Fruit fly (Drosophila melanogaster) whole organism, embryonic: ENCODE data around the gene ova.

ENCODE experiments used
- Bteb2 ChIP-seq: fragments of 200-800 bp; sonication (Bioruptor generic); optimal IDR thresholded peaks from 2 replicates; lab custom pipeline; 2016; ENCODE audit warnings: missing biosample characterization, missing genetic modification characterization
- CG10209 ChIP-seq: fragments of 200-800 bp; sonication (Bioruptor generic); optimal IDR thresholded peaks from 3 replicates; lab custom pipeline; 2017; ENCODE audit warnings: missing biosample characterization, mild to moderate bottlenecking, missing genetic modification characterization, missing genetic modification reagents
- CG10959 ChIP-seq: fragments of 200-800 bp; sonication (Bioruptor generic); IDR thresholded peaks from 2 replicates; pipeline ENCODE4 v1.3.6; 2022; ENCODE audit warnings: missing biosample characterization, missing genetic modification characterization
- CG11398 ChIP-seq: fragments of 200-800 bp; sonication (Bioruptor generic); optimal IDR thresholded peaks from 2 replicates; lab custom pipeline; 2016; ENCODE audit warnings: missing biosample characterization, missing genetic modification characterization
- CG12219 ChIP-seq: fragments of 200-800 bp; sonication (Bioruptor generic); optimal IDR thresholded peaks from 3 replicates; lab custom pipeline; 2018; ENCODE audit warnings: missing biosample characterization, mild to moderate bottlenecking, missing genetic modification characterization
- CG13424 ChIP-seq: fragments of 200-800 bp; sonication (Bioruptor generic); optimal IDR thresholded peaks from 2 replicates; lab custom pipeline; 2019; ENCODE audit warnings: missing biosample characterization, mild to moderate bottlenecking, missing genetic modification characterization, moderate library complexity
- CG14965 ChIP-seq: fragments of 200-800 bp; sonication (Bioruptor generic); optimal IDR thresholded peaks from 2 replicates; lab custom pipeline; 2016; ENCODE audit warnings: missing biosample characterization, missing genetic modification characterization, borderline replicate concordance
- CG15696 ChIP-seq: fragments of 200-800 bp; sonication (Bioruptor generic); optimal IDR thresholded peaks from 2 replicates; lab custom pipeline; 2019; ENCODE audit warnings: missing biosample characterization, mild to moderate bottlenecking, missing genetic modification characterization, moderate library complexity
- CG2875 ChIP-seq: fragments of 200-800 bp; sonication (Bioruptor generic); optimal IDR thresholded peaks from 2 replicates; lab custom pipeline; 2017; ENCODE audit warnings: missing biosample characterization, mild to moderate bottlenecking, missing genetic modification characterization, missing genetic modification reagents
- CG32767 ChIP-seq: fragments of 200-800 bp; sonication (Bioruptor generic); IDR thresholded peaks from 2 replicates; pipeline ENCODE4 v1.3.6; 2022; ENCODE audit warnings: missing biosample characterization, missing genetic modification characterization
- CG3726 ChIP-seq: fragments of 200-800 bp; sonication (Bioruptor generic); IDR thresholded peaks from 3 replicates; pipeline ENCODE4, ENCODE4 v1.3.6; 2022; ENCODE audit warnings: missing biosample characterization, missing genetic modification characterization
- CG42726 ChIP-seq: fragments of 200-800 bp; sonication (Bioruptor generic); IDR thresholded peaks from 2 replicates; pipeline ENCODE4 v1.3.6; 2022; ENCODE audit warnings: missing biosample characterization, missing genetic modification characterization; ENCODE audit not compliant: partially characterized antibody
- CG4360 ChIP-seq: fragments of 200-800 bp; sonication (Bioruptor generic); IDR thresholded peaks from 2 replicates; pipeline ENCODE4 v1.3.6; 2022; ENCODE audit warnings: missing biosample characterization, missing genetic modification characterization
- CG4854 ChIP-seq: fragments of 200-800 bp; sonication (Bioruptor generic); optimal IDR thresholded peaks from 2 replicates; lab custom pipeline; 2016; ENCODE audit warnings: missing biosample characterization, missing genetic modification characterization, inconsistent platforms
- CG6175 ChIP-seq: fragments of 200-800 bp; sonication (Bioruptor generic); IDR thresholded peaks from 3 replicates; pipeline ENCODE4 v1.3.6; 2022; ENCODE audit warnings: missing biosample characterization, missing genetic modification characterization
- CG6683 ChIP-seq: fragments of 200-800 bp; sonication (Bioruptor generic); optimal IDR thresholded peaks from 2 replicates; lab custom pipeline; 2017; ENCODE audit warnings: missing biosample characterization, mild to moderate bottlenecking, missing genetic modification characterization, missing genetic modification reagents
- CG6813 ChIP-seq: fragments of 200-800 bp; sonication (Bioruptor generic); optimal IDR thresholded peaks from 2 replicates; lab custom pipeline; 2017; ENCODE audit warnings: missing biosample characterization, missing genetic modification characterization, mild to moderate bottlenecking, moderate library complexity, missing genetic modification reagents
- CG7372 ChIP-seq: fragments of 200-800 bp; sonication (Bioruptor generic); IDR thresholded peaks from 2 replicates; pipeline ENCODE4 v1.3.6; 2022; ENCODE audit warnings: missing biosample characterization, missing genetic modification characterization
- CG7963 ChIP-seq: fragments of 200-800 bp; sonication (Bioruptor generic); IDR thresholded peaks from 3 replicates; pipeline ENCODE4 v1.3.6; 2022; ENCODE audit warnings: missing biosample characterization, missing genetic modification characterization; ENCODE audit not compliant: partially characterized antibody
- CG8944 ChIP-seq: fragments of 200-800 bp; sonication (Bioruptor generic); optimal IDR thresholded peaks from 3 replicates; lab custom pipeline; 2016; ENCODE audit warnings: missing biosample characterization, missing genetic modification characterization
- CrebB ChIP-seq: fragments of 200-800 bp; sonication (Bioruptor generic); optimal IDR thresholded peaks from 3 replicates; lab custom pipeline; 2018; ENCODE audit warnings: missing biosample characterization, mild to moderate bottlenecking, missing genetic modification characterization
- D19B ChIP-seq: fragments of 200-800 bp; sonication (Bioruptor generic); optimal IDR thresholded peaks from 2 replicates; lab custom pipeline; 2017; ENCODE audit warnings: missing biosample characterization, mild to moderate bottlenecking, missing genetic modification characterization
- GATAe ChIP-seq: fragments of 200-800 bp; sonication (Bioruptor generic); conservative IDR thresholded peaks from 2 replicates; pipeline ENCODE4 v1.3.6; 2022; ENCODE audit warnings: missing biosample characterization, missing genetic modification characterization
- Hmx ChIP-seq: fragments of 200-800 bp; sonication (Bioruptor generic); optimal IDR thresholded peaks from 2 replicates; lab custom pipeline; 2016; ENCODE audit warnings: missing biosample characterization, missing genetic modification characterization
- MTF-1 ChIP-seq: fragments of 200-800 bp; sonication (Bioruptor generic); optimal IDR thresholded peaks from 2 replicates; lab custom pipeline; 2018; ENCODE audit warnings: missing biosample characterization, mild to moderate bottlenecking, missing genetic modification characterization, borderline replicate concordance
- NC2β ChIP-seq: fragments of 200-800 bp; sonication (Bioruptor generic); optimal IDR thresholded peaks from 2 replicates; lab custom pipeline; 2016; ENCODE audit warnings: missing biosample characterization, missing genetic modification characterization
- NK7.1 ChIP-seq: fragments of 200-800 bp; sonication (Bioruptor generic); optimal IDR thresholded peaks from 3 replicates; lab custom pipeline; 2016; ENCODE audit warnings: missing biosample characterization, missing genetic modification characterization
- Oli ChIP-seq: fragments of 200-800 bp; sonication (Bioruptor generic); optimal IDR thresholded peaks from 2 replicates; lab custom pipeline; 2018; ENCODE audit warnings: missing biosample characterization, mild to moderate bottlenecking, missing genetic modification characterization, moderate library complexity
- Pdp1 ChIP-seq, 2 experiments: fragments of 200-800 bp; sonication (Bioruptor generic); optimal IDR thresholded peaks; 3 replicates each; lab custom pipeline; 2016; ENCODE audit warnings: missing biosample characterization in 2 of 2, missing genetic modification characterization in 2 of 2, mild to moderate bottlenecking in 1 of 2, moderate library complexity in 1 of 2
- Stat92E ChIP-seq, 3 experiments: fragments of >200 bp in 2 of 3; fragments of 200-800 bp in 1 of 3; sonication (Bioruptor generic) in 1 of 3; optimal IDR thresholded peaks; 2 replicates each; lab custom pipeline; 2017 to 2019; ENCODE audit warnings: missing biosample characterization in 3 of 3, missing genetic modification characterization in 3 of 3, mild to moderate bottlenecking in 1 of 3, moderate library complexity in 1 of 3
- ac ChIP-seq: fragments of 200-800 bp; sonication (Bioruptor generic); optimal IDR thresholded peaks from 3 replicates; lab custom pipeline; 2017; ENCODE audit warnings: missing biosample characterization, mild to moderate bottlenecking, missing genetic modification characterization
- ap ChIP-seq: fragments of 200-800 bp; sonication (Bioruptor generic); IDR thresholded peaks from 2 replicates; pipeline ENCODE4 v1.3.6; 2022; ENCODE audit warnings: missing biosample characterization, missing genetic modification characterization
- bigmax ChIP-seq: fragments of 200-800 bp; sonication (Bioruptor generic); optimal IDR thresholded peaks from 2 replicates; lab custom pipeline; 2018; ENCODE audit warnings: missing biosample characterization, mild to moderate bottlenecking, missing genetic modification characterization
- bowl ChIP-seq: fragments of 200-800 bp; sonication (Bioruptor generic); IDR thresholded peaks from 2 replicates; pipeline ENCODE4 v1.3.6; 2022; ENCODE audit warnings: missing biosample characterization, missing genetic modification characterization
- btn ChIP-seq: fragments of 200-800 bp; sonication (Bioruptor generic); optimal IDR thresholded peaks from 2 replicates; lab custom pipeline; 2016; ENCODE audit warnings: missing biosample characterization, missing genetic modification characterization
- fd96Cb ChIP-seq: fragments of 200-800 bp; sonication (Bioruptor generic); optimal IDR thresholded peaks from 2 replicates; lab custom pipeline; 2018; ENCODE audit warnings: missing biosample characterization, mild to moderate bottlenecking, missing genetic modification characterization, moderate library complexity
- gcm ChIP-seq: fragments of 200-800 bp; sonication (Bioruptor generic); optimal IDR thresholded peaks from 2 replicates; lab custom pipeline; 2019; ENCODE audit warnings: missing biosample characterization, mild to moderate bottlenecking, missing genetic modification characterization, moderate library complexity
- gem ChIP-seq: fragments of 200-800 bp; sonication (Bioruptor generic); optimal IDR thresholded peaks from 2 replicates; lab custom pipeline; 2019; ENCODE audit warnings: missing biosample characterization, mild to moderate bottlenecking, missing genetic modification characterization, moderate library complexity
- ken ChIP-seq: fragments of 200-800 bp; sonication (Bioruptor generic); IDR thresholded peaks from 3 replicates; pipeline ENCODE4 v1.3.6; 2022; ENCODE audit warnings: missing biosample characterization, missing genetic modification characterization
- kni ChIP-seq: fragments of 200-800 bp; sonication (Bioruptor generic); optimal IDR thresholded peaks from 3 replicates; lab custom pipeline; 2017; ENCODE audit warnings: mild to moderate bottlenecking, missing biosample characterization, missing genetic modification reagents, missing genetic modification characterization
- maf-S ChIP-seq: fragments of 200-800 bp; sonication (Bioruptor generic); optimal IDR thresholded peaks from 2 replicates; lab custom pipeline; 2016; ENCODE audit warnings: missing biosample characterization, missing genetic modification characterization
- mld ChIP-seq: fragments of 200-800 bp; sonication (Bioruptor generic); IDR thresholded peaks from 3 replicates; pipeline ENCODE4 v1.3.6; 2022; ENCODE audit warnings: missing biosample characterization, missing genetic modification characterization; ENCODE audit not compliant: partially characterized antibody
- prd ChIP-seq, 3 experiments: fragments of >200 bp in 2 of 3; fragments of 200-800 bp in 1 of 3; sonication (Bioruptor generic) in 1 of 3; optimal IDR thresholded peaks in 2 of 3; IDR thresholded peaks in 1 of 3; 2 replicates in 2 of 3; 3 replicates in 1 of 3; pipeline versions ENCODE4 v1.3.6 to Lab custom; 2017 to 2022; ENCODE audit warnings: missing biosample characterization in 1 of 3, missing genetic modification characterization in 1 of 3
- pzg ChIP-seq: fragments of 200-800 bp; sonication (Bioruptor generic); optimal IDR thresholded peaks from 3 replicates; lab custom pipeline; 2018; ENCODE audit warnings: missing biosample characterization, mild to moderate bottlenecking, missing genetic modification characterization, moderate library complexity
- sc ChIP-seq, 3 experiments: fragments of >200 bp in 2 of 3; fragments of 200-800 bp in 1 of 3; sonication (Bioruptor generic) in 1 of 3; optimal IDR thresholded peaks; 2 replicates in 2 of 3; 3 replicates in 1 of 3; lab custom pipeline; 2017; ENCODE audit warnings: mild to moderate bottlenecking in 1 of 3, missing biosample characterization in 1 of 3, missing genetic modification characterization in 1 of 3, missing genetic modification reagents in 1 of 3
- sens ChIP-seq: fragments of 200-800 bp; sonication (Bioruptor generic); peaks from one replicate; lab custom pipeline; 2016; ENCODE audit warnings: missing biosample characterization, missing genetic modification characterization

Gene ova

dm6 chr2L:10260750-10261493 is 29.4 kb upstream of the ova start, which contains the start of gene Pten (continued):
- TF ChIP-seq CG3726 (GFP tag; lab: Robert Waterston, UW) (no peak), CG4360 (GFP tag; lab: Robert Waterston, UW) (peak; percentile 51; the same call in 1 of the 2 replicates), CG12219 (peak; percentile 27), CG10959 (GFP tag; lab: Robert Waterston, UW) (no peak), sc (optimal IDR thresholded peaks at IDR 0.05; lab: Kevin White, UChicago) (no peak), sc (GFP tag; optimal IDR thresholded peaks at IDR 0.05; lab: Kevin White, UChicago) (peak; percentile 9), CG15696 (tag; lab: Kevin White, UChicago) (peak; percentile 63), CG42726 (GFP tag; lab: Robert Waterston, UW) (peak; percentile 82; the same call in 1 of the 2 replicates), Hmx (GFP tag; lab: Kevin White, UChicago) (peak; percentile 41), CG32767 (GFP tag; lab: Robert Waterston, UW) (peak; percentile 78), btn (peak; percentile 23), Oli (tag; lab: Kevin White, UChicago) (no peak), Bteb2 (GFP tag; lab: Kevin White, UChicago) (peak; percentile 75), gcm (no peak), MTF-1 (GFP tag; lab: Kevin White, UChicago) (no peak), pzg (GFP tag; lab: Kevin White, UChicago) (peak; percentile 83), CG8944 (peak; percentile 37), CG13424 (tag; lab: Kevin White, UChicago) (peak; percentile 56), CG11398 (GFP tag; lab: Kevin White, UChicago) (peak; percentile 49), CG6683 (GFP tag; lab: Kevin White, UChicago) (no peak), CG6175 (GFP tag; lab: Robert Waterston, UW) (no peak), D19B (peak; percentile 50), sens (GFP tag; lab: Kevin White, UChicago) (peak; percentile 96), fd96Cb (peak; percentile 80), CG14965 (GFP tag; lab: Kevin White, UChicago) (no peak), bigmax (GFP tag; lab: Kevin White, UChicago) (no peak), CG4854 (GFP tag; lab: Kevin White, UChicago) (peak; percentile 48), GATAe (no peak), CG2875 (GFP tag; lab: Kevin White, UChicago) (no peak), gem (peak; percentile 80), prd (optimal IDR thresholded peaks at IDR 0.05; lab: Kevin White, UChicago) (no peak), prd (GFP tag; IDR thresholded peaks at IDR 0.05; lab: Robert Waterston, UW) (peak; percentile 70; the same call in 1 of the 3 replicates), CG7372 (GFP tag; lab: Robert Waterston, UW) (peak; percentile 47; the same call in 1 of the 2 replicates), CG7963 (GFP tag; lab: Robert Waterston, UW) (peak; percentile 90), CrebB (tag; lab: Kevin White, UChicago) (no peak), CG6813 (GFP tag; lab: Kevin White, UChicago) (no peak), ac (no peak), NC2β (GFP tag; lab: Kevin White, UChicago) (peak; percentile 57), maf-S (peak; percentile 64), NK7.1 (GFP tag; lab: Kevin White, UChicago) (peak; percentile 39), bowl (GFP tag; lab: Robert Waterston, UW) (no peak), ken (GFP tag; lab: Robert Waterston, UW) (no peak; the same call in 2 of the 3 replicates), ap (GFP tag; lab: Robert Waterston, UW) (no peak; the same call in 1 of the 2 replicates), mld (peak; percentile 80; the same call in 2 of the 3 replicates), CG10209 (no peak), Stat92E (GFP tag; optimal IDR thresholded peaks at IDR 0.05; lab: Kevin White, UChicago) (no peak), kni (GFP tag; lab: Kevin White, UChicago) (no peak), Pdp1 (GFP tag; optimal IDR thresholded peaks at IDR 0.05; lab: Kevin White, UChicago) (peak; percentile 56 to 60)
